Worm (Caenorhabditis elegans) whole organism, L4/young adult: Measurements from ENCODE around the gene ipp-5.

Source experiments
- W03F9.2 ChIP-seq: fragments of 150-350 bp; optimal IDR thresholded peaks from 2 replicates; lab custom pipeline; 2014; ENCODE audit warnings: missing biosample characterization, missing genetic modification characterization
- dao-5 ChIP-seq: sonication (generic microtip); optimal IDR thresholded peaks from 2 replicates; lab custom pipeline; 2016; ENCODE audit warnings: missing genotype, missing genetic modification characterization, moderate library complexity, missing compliant biosample characterization
- him-1 ChIP-seq: sonication (generic microtip); optimal IDR thresholded peaks from 2 replicates; lab custom pipeline; 2016; ENCODE audit warnings: missing genotype, missing genetic modification reagents, missing genetic modification characterization, missing compliant biosample characterization

The ipp-5 gene

DNA sequence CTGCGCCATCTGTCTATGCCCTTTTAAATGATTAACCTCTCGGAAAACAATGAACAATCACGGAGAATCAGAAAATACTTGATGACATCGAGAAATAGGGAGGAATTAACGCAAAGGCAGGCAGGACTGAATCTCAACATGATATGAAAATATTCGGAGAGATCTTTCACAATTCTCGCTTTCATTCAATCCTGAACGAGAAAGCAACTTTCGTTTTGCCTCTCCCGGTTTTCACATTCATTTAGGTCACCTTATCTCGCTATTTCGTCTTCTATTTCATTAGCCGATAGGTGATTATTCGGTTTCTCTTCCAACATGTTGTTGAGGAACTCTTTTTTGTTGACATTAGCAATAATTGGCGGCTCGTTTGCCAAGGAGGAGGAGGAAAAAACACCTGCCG is 27.0 kb upstream of the ipp-5 start:
- no peak for TF ChIP-seq dao-5

DNA sequence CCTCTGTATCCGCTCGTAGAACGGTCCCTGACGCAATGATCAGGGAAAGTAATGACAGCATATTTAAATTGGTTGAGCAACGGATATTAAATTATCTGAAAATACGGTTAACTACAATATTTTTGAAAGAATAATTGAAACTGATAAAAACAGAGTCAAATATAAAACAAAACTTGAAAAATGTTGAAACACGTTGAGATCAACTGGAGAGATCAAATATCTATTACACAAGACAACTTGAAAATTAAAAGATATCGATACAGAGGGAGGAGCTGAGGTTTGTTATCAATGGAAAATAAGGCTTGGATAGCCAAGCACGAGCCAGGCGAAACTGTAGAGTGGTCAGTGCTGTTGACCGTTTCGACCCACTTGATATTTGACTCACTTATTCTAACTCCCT is 20.7 kb upstream of the ipp-5 start, which contains the start of gene C09B8.3:
C09B8.3 (minus strand) TSS at position 101 of the 400 bp plus-strand sequence.
- TF ChIP-seq W03F9.2 (tag; lab: Kevin White, UChicago) (no peak), him-1 (no peak), dao-5 (no peak)

DNA sequence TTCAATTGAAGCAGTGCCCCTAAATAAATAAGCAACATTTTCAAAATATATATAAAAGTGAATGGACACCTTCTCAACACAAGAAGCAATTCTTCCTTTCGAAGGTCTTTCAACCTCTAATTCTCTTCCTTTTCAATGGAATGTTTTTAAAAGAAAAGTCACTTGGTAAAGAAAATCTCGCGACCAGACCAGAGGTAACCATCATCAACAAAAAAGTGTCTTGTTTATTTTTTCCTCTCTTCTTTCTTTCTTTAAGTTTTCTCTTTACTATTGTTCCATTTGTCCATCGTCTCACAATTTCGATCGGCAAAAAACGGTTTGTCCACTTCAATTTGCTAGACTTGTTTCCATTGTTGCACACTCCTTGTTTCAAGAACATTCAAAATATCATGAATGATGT is 16.2 kb upstream of the ipp-5 start, which contains the start of gene C09B8.8:
C09B8.8 (plus strand) TSS at position 397 of the 400 bp plus-strand sequence.
- no peak for TF ChIP-seq dao-5
- no peak for TF ChIP-seq W03F9.2 (tag; lab: Kevin White, UChicago)
- TF ChIP-seq him-1, result no peak

DNA sequence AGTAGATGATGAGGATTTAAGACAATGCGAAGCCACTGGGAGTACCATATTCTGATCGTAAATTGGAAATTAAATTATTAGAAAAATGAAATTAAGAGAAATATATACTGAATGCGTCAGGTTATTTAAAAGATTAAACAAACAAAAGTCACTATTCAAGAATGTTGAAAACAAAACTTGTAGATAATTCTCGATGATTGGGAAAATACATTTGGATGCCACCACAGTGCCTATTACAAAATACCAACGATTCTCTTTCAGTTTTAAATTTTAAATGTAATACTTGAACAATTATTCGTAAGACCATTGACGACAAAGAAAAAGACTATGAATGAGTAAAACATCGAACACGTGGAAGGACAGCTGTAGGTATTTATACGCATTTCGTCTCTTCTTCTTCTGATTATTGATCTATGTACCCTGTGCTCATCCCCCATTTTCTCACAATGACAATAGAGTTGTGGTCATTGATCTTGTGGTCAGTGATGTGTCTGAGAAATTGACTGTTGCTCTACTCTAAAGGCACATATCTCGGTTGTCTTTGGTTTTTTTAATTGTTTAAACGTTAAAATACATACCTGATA is 11.3 kb upstream of the ipp-5 start, which contains the start of gene C09B8.4:
C09B8.4 (minus strand) TSS at position 51 of the 584 bp plus-strand sequence.
- TF ChIP-seq W03F9.2 (tag; lab: Kevin White, UChicago) (no peak), dao-5 (no peak), him-1 (no peak)

DNA sequence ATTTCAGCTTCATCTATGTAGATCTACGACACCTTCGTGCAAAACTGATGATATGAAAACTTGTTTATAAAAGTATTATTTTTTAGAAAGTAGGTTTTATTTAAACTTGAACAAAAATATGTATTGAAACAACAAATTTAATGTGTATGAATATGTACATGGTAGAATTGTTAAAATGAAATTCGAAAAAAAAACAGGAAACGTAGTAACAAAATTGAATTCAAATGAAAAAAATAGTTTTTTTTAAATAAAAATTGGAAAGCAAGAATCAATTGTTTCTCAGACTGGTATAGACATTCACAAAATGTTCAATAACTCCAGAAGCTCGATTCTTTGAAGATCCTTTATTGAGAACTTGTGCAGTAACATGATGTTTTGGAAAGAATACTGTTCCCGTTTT is 10.5 kb upstream of the ipp-5 start:
- TF ChIP-seq W03F9.2 (tag; lab: Kevin White, UChicago) (no peak), dao-5 (no peak), him-1 (no peak)

DNA sequence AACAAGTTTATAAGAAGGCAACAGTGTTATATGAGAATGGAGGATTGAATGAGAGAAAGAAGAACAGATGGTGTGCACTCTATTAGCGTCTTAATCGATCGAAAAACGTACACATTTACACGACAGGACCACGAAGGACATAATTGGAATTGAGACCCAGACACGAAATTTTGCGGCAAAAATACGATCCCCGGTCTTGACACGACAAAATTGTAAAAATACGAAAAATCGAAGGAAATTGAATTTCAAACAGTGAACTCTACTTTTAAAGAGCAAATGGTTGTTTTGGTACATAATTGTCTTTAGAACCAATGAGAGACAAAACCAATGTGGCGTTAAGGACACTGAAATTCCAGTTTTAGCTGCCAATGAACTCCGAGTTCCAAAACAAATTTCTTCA is 8.8 kb upstream of the ipp-5 start, which contains the start of gene lelo-3:
lelo-3 (minus strand) TSS at position 101 of the 400 bp plus-strand sequence.
- TF ChIP-seq him-1 (no peak), W03F9.2 (tag; lab: Kevin White, UChicago) (no peak), dao-5 (no peak)

DNA sequence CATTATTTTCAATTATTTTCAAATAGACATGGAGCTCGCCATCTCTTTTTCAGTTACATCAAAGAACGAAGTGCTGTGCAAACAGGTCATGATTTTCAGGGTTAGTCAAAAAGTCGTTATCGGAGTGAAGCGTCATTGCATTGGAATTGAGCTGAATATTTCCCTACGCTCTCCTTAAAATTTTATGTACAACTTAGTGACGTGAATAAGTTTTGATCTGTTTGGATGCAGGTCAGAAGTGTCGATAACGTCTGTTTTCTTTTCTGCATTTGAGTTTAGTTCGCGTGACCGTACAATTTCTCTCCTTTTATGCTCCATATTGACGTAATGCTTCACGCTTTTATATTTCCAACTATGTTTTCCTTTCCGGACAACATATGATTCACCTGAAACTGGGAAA is 6.3 kb upstream of the ipp-5 start:
- TF ChIP-seq W03F9.2 (tag; lab: Kevin White, UChicago), result no peak

DNA sequence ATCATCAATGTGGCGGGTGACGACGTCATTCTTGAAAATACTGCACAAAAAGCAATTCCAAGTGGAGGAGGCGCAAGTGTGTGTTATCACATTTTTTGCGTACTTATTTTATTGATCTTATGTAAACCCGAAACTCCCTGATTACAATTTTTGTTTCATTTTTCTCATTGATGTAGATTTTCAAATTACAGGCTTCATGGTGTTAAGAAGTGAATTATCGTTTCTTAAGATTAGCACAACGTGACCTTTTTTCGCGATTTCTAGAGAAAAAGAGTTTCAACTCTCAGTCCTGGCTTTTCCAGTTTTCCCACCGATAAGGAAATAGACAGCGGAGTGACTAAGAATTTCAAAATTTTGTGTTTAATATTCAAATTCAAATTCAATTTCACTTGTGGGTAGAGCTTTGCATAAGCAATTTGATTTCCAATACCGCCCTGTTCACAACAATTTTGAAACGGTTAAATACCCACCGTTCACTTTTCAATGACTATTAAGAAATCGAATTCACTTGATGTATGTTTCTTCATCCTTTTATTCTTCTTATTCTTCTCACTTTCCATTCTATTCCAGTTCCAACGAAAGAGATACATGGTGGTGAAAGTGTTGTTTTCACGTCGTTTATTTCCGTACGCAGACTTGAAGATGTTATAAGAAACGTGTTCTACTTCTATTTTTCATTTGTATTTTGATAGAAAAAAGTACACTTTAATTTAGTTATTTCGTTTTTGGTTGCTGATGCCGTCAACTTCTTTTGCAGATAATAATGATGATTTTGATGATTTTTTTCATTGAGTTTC is 4.3 kb upstream of the ipp-5 start:
- TF ChIP-seq W03F9.2 (tag; lab: Kevin White, UChicago) (no peak), him-1 (no peak), dao-5 (no peak)

DNA sequence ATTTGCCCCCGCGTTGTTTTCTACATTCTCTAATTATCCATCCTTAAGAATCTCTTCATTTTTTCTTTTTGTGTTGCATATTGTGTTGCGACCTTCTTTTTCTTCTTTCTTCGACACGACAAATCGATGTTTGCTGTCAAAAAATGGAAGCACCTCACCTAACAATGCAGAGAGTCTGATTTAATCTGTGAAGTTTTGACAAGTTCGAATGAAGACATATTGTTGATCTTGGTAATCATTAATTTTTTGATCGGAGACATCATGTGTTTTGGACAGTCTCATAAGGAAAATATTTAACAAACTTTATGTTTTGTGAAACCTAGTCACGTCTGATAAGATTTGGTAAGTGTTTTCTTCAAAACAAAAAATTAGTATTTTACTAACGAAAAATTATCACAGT is 2.2 kb upstream of the ipp-5 start:
- no peak for TF ChIP-seq W03F9.2 (tag; lab: Kevin White, UChicago)
- TF ChIP-seq him-1, result no peak
- no peak for TF ChIP-seq dao-5

DNA sequence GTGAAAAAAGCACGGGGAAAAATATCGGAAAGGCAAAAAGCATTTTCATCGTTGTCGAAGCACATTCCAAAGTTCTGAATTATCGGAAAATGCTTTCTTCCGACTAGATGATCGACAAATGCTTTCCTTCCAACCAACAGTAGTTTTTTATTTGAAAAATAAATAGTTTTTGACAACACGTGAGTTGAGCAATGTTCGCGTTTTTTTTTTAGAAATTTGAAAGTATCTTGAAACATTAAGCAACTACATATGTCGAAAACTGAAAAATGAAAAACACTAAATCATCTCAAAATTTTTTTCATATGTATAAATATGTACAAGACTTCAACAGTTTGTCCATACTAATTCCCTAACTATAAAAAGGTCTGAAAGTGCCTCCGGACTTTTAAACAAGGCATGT is 8.3 kb downstream of the ipp-5 start, which contains the start of gene hsp-25:
hsp-25 (minus strand) TSS at position 101 of the 400 bp plus-strand sequence.
- TF ChIP-seq dao-5 (no peak), W03F9.2 (tag; lab: Kevin White, UChicago) (no peak), him-1 (no peak)

DNA sequence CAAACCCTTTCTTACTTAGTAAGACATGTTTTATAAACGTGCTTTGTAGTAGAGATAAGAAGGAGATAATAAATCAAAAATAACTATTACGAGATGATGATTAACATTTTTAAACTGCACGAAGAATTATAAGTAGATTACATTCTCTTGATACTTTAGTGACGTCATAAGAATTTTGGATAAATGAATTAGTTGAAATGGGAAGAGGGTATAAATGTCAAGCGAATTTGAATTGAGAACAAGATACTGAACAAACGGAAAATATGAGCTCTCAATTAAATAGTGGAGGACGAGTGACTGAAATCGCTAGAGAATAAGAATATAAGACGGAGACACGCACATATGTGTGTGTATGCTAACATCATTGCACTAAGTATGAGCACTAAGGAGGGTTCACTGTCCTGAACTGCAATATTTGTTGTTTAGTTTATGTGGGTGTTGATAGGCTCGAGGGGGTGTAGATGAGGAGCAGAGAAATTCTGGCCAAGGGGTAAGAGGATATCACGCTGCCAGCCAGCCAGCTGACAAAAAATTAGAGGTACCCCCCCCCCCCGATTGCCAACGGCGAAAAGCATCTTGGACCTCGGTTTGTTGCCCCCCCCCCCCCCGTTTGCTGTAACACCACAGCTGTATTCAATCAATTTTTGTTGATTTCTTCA is 9.3 kb downstream of the ipp-5 start:
- TF ChIP-seq him-1, result no peak
- no peak for TF ChIP-seq dao-5
- no peak for TF ChIP-seq W03F9.2 (tag; lab: Kevin White, UChicago)

DNA sequence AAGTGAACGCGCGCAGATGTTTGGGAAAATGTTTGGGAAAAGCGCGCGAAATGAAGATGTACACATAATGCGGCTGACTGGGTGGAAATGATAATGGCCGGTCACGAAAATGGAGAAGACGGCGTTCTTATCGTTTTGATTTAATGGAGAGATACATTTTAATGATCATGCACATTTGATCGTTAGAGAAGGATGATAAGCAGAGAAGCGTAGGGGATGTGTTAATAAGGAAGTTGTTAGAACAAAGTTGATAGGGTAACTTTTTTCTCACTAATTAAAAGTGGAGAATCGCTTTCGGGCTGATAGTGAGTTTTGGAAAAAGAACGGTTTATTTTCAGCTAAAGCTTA is 9.8 kb downstream of the ipp-5 start:
- TF ChIP-seq dao-5, result no peak
- no peak for TF ChIP-seq him-1
- no peak for TF ChIP-seq W03F9.2 (tag; lab: Kevin White, UChicago)

DNA sequence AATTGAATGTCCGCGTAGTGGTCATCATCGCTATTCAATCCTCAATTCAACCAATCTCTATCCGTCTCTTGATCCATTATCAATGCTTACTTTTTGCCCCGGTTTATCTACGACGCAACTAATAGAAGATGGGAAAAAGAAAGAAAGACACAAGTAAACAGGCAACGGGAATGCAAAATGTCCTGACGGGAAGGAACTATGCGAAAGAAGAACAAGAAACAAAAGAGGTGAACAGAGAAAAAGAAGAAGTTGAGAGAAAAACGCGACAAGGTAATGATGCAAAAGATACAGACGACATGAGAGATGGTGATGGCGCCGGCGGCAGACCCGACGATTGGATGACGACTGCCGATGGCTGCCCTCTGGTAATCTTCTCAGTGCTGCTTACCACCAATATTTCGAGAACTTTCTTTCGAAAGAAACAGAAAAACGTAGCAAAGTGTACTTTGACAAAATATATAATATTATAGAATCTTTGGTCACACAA is 10.8 kb downstream of the ipp-5 start:
- TF ChIP-seq W03F9.2 (tag; lab: Kevin White, UChicago) (peak; percentile 58), him-1 (no peak), dao-5 (no peak)

DNA sequence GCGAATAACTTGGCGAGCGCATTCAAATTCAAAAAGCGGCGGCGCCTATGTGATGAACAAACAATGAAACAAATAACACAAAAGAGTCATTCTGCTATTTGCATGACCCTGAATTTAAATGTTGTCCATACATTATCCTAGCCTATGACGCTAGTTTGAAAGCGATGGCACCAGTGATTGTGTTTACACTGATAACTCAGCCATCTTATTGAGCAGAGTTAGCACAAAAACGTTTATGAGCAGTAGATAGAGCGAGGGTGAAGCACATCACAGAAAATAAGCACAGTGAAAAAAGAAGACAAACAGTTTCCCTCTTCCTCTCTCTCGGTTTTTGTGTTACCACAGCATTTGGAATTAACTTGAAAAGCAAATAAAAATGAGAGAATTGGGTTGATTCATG is 12.0 kb downstream of the ipp-5 start:
- no peak for TF ChIP-seq W03F9.2 (tag; lab: Kevin White, UChicago)
- TF ChIP-seq dao-5, result no peak
- TF ChIP-seq him-1, result no peak

DNA sequence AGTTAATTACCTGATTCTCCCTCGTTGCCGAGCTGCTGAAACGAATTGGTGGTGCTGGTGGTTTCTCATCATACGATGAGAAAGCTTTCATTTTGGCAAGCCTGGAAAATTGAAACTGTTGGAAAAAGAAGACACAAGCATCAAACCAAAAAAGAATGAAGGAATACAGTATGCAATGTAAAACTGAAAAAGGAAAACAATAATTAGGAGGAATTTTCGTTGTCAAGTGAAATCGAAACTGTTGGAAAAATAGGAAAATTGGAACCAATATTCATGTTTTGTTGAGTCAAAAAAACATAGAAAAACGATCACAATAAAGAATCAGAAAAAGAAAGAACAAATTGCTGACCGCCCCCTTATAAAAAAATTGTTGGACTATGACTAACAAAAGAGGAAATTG is 17.2 kb downstream of the ipp-5 start, which contains the start of gene pak-1:
pak-1 (minus strand) TSS at position 101 of the 400 bp plus-strand sequence.
- TF ChIP-seq dao-5, result no peak
- no peak for TF ChIP-seq him-1
- TF ChIP-seq W03F9.2 (tag; lab: Kevin White, UChicago), result no peak
